Worm (Caenorhabditis elegans): ENCODE data around the gene rrp-8.

Gene rrp-8

DNA sequence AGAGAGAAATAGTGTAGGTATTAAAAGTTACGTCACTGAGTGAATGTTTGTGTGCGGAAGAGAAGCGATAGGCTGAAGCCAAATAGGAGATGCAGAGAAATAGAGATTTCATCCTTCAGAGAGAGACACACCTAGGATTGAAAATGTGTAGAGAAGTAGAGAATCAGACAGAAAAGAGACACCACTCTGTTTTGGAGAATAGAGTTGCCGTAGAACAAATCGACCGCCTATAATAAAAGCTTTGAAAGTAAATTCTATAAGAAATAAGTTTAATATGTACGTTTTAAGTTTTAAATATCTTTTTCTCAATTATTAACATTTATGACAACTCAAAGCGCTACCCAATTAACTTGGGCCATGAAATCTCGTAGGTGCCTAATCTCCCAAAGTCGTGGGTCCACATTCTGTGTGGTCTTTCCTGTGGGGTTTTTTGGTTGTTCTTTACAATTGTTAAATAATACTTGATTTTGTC, 14.1 kb downstream of the rrp-8 start, which contains the start of gene T07A9.12:
T07A9.12 (plus strand) TSS at position 448 of the 472 bp plus-strand sequence.
- TF ChIP-seq lin-13 (GFP tag; optimal IDR thresholded peaks at IDR 0.05) (peak; percentile 79), nhr-6 (tag; optimal IDR thresholded peaks at IDR 0.05) (peak; percentile 64), blmp-1 (tag; optimal IDR thresholded peaks at IDR 0.05; ENCODE audit: insufficient read depth) (peak; percentile 32), snpc-4 (tag; optimal IDR thresholded peaks at IDR 0.05) (no peak), nhr-12 (tag; optimal IDR thresholded peaks at IDR 0.05) (no peak), nhr-237 (tag; optimal IDR thresholded peaks at IDR 0.05) (no peak), lsy-2 (tag; optimal IDR thresholded peaks at IDR 0.05) (peak; percentile 51 to 86), sma-3 (GFP tag; optimal IDR thresholded peaks at IDR 0.05) (peak; percentile 79), F13H6.1 (tag; optimal IDR thresholded peaks at IDR 0.05) (peak; percentile 80), sma-9 (GFP tag; optimal IDR thresholded peaks at IDR 0.05) (peak; percentile 81), sma-9 (tag; optimal IDR thresholded peaks at IDR 0.05) (no peak), lin-11 (tag; optimal IDR thresholded peaks at IDR 0.05) (no peak), nhr-129 (tag; optimal IDR thresholded peaks at IDR 0.05) (peak; percentile 83), alr-1 (tag; optimal IDR thresholded peaks at IDR 0.05) (no peak), ceh-16 (tag; optimal IDR thresholded peaks at IDR 0.05) (no peak), elt-3 (tag; optimal IDR thresholded peaks at IDR 0.05) (no peak), sem-4 (tag; optimal IDR thresholded peaks at IDR 0.05) (peak; percentile 47), peb-1 (tag; optimal IDR thresholded peaks at IDR 0.05) (no peak), mdl-1 (tag; optimal IDR thresholded peaks at IDR 0.05) (no peak), fos-1 (tag; optimal IDR thresholded peaks at IDR 0.05) (peak; percentile 77), mbf-1 (tag; optimal IDR thresholded peaks at IDR 0.05) (no peak), Y55F3AM.14 (GFP tag; optimal IDR thresholded peaks at IDR 0.05) (no peak), nhr-11 (tag; optimal IDR thresholded peaks at IDR 0.05) (no peak), nhr-25 (tag; optimal IDR thresholded peaks at IDR 0.05) (peak; percentile 79), unc-55 (GFP tag; optimal IDR thresholded peaks at IDR 0.05) (peak; percentile 77), nhr-77 (tag; optimal IDR thresholded peaks at IDR 0.05) (no peak), nhr-23 (tag; optimal IDR thresholded peaks at IDR 0.05) (no peak), crh-2 (tag; optimal IDR thresholded peaks at IDR 0.05) (peak; percentile 91), skn-1 (tag; optimal IDR thresholded peaks at IDR 0.05) (no peak), zag-1 (tag; optimal IDR thresholded peaks at IDR 0.05) (no peak), lin-39 (tag; optimal IDR thresholded peaks at IDR 0.05) (no peak), R02D3.7 (tag; optimal IDR thresholded peaks at IDR 0.05) (no peak), nhr-10 (tag; optimal IDR thresholded peaks at IDR 0.05) (no peak), dmd-4 (tag; optimal IDR thresholded peaks at IDR 0.05) (no peak), elt-1 (tag; optimal IDR thresholded peaks at IDR 0.05) (no peak), unc-39 (tag; optimal IDR thresholded peaks at IDR 0.05) (no peak), gmeb-1 (tag; optimal IDR thresholded peaks at IDR 0.05) (peak; percentile 41), ztf-4 (tag; optimal IDR thresholded peaks at IDR 0.05) (no peak), nhr-21 (tag; optimal IDR thresholded peaks at IDR 0.05) (peak; percentile 64), ztf-1 (GFP tag; conservative IDR thresholded peaks at IDR 0.05) (no peak), C34F6.9 (tag; optimal IDR thresholded peaks at IDR 0.05) (peak; percentile 81), egl-27 (tag; optimal IDR thresholded peaks at IDR 0.05) (peak; percentile 9)

DNA sequence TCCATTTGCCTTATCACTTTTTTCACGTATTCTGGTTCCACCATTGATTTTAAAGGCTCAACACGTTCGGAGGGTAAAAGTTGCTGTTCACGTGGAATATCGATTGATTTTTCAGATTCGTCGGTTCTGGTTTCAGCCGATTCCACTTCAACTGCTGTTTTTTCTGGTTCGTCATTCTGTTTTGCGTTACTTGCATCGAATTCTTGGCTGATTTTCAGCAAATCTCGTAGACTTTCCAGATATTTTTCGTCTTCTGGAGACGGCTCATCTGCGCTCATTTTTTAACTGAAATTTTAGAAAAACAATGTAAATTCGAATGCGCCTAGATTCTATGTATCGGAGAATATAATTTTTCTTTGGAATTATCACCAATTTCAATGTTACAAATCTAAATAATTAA, 23.3 kb downstream of the rrp-8 start, which contains the start of gene eri-1:
eri-1 (minus strand) TSS at position 285 of the 400 bp plus-strand sequence.
- TF ChIP-seq ztf-11 (tag; optimal IDR thresholded peaks at IDR 0.05) (no peak), unc-39 (tag; optimal IDR thresholded peaks at IDR 0.05) (no peak), lin-39 (tag; optimal IDR thresholded peaks at IDR 0.05) (no peak), nhr-77 (tag; optimal IDR thresholded peaks at IDR 0.05) (no peak), unc-62 (GFP tag; optimal IDR thresholded peaks at IDR 0.05) (no peak), aly-2 (tag; optimal IDR thresholded peaks at IDR 0.05) (no peak), crh-2 (tag; optimal IDR thresholded peaks at IDR 0.05) (no peak), zag-1 (tag; optimal IDR thresholded peaks at IDR 0.05) (no peak), mdl-1 (tag; optimal IDR thresholded peaks at IDR 0.05) (no peak), mbf-1 (tag; optimal IDR thresholded peaks at IDR 0.05) (no peak), nhr-23 (tag; optimal IDR thresholded peaks at IDR 0.05) (no peak), sma-3 (GFP tag; optimal IDR thresholded peaks at IDR 0.05) (no peak), nhr-129 (tag; optimal IDR thresholded peaks at IDR 0.05) (no peak), unc-55 (GFP tag; optimal IDR thresholded peaks at IDR 0.05) (no peak), mab-5 (tag; optimal IDR thresholded peaks at IDR 0.05) (no peak), F13H6.1 (tag; optimal IDR thresholded peaks at IDR 0.05) (no peak)

Measured in whole organism, L2 larva.